Worm (Caenorhabditis elegans) whole organism, late embryonic: ENCODE measurements around the gene clc-21.
"Not testable (repeated sequence)": the region's sequence is repeated elsewhere in the genome, so short reads cannot be mapped to it uniquely, and the experiment has no call there.

Source experiments
- C38D4.7 ChIP-seq: fragments of 200-800 bp; sonication (Bioruptor generic); optimal IDR thresholded peaks from 2 replicates; lab custom pipeline; 2018; ENCODE audit warnings: mild to moderate bottlenecking, missing genetic modification characterization, moderate library complexity, missing compliant biosample characterization
- F13H6.1 ChIP-seq: sonication (generic microtip); optimal IDR thresholded peaks from 2 replicates; lab custom pipeline; 2016; ENCODE audit warnings: missing genetic modification characterization, missing compliant biosample characterization
- T23F11.4 ChIP-seq: fragments of 200-800 bp; sonication (Bioruptor generic); optimal IDR thresholded peaks from 2 replicates; lab custom pipeline; 2018; ENCODE audit warnings: mild to moderate bottlenecking, missing genetic modification characterization, missing compliant biosample characterization
- ahr-1 ChIP-seq: sonication (generic microtip); optimal IDR thresholded peaks from 2 replicates; lab custom pipeline; 2016; ENCODE audit warnings: missing genetic modification characterization, missing compliant biosample characterization
- ceh-18 ChIP-seq: sonication (generic microtip); optimal IDR thresholded peaks from 2 replicates; lab custom pipeline; 2016; ENCODE audit warnings: missing genetic modification characterization, missing compliant biosample characterization
- ceh-19 ChIP-seq: fragments of 200-800 bp; sonication (Bioruptor generic); optimal IDR thresholded peaks from 2 replicates; lab custom pipeline; 2018; ENCODE audit warnings: mild to moderate bottlenecking, missing genetic modification characterization, missing compliant biosample characterization
- ceh-2 ChIP-seq: sonication (generic microtip); optimal IDR thresholded peaks from 2 replicates; lab custom pipeline; 2016; ENCODE audit warnings: missing genotype, missing genetic modification characterization, missing compliant biosample characterization
- ceh-22 ChIP-seq: sonication (generic microtip); optimal IDR thresholded peaks from 2 replicates; lab custom pipeline; 2017; ENCODE audit warnings: missing biosample characterization, missing genetic modification characterization
- ceh-24 ChIP-seq: sonication (generic microtip); optimal IDR thresholded peaks from 2 replicates; lab custom pipeline; 2016; ENCODE audit warnings: mild to moderate bottlenecking, missing genetic modification characterization, missing compliant biosample characterization
- ceh-31 ChIP-seq: sonication (generic microtip); optimal IDR thresholded peaks from 2 replicates; lab custom pipeline; 2016; ENCODE audit warnings: missing genetic modification characterization, missing compliant biosample characterization
- ceh-48 ChIP-seq: sonication (generic microtip); optimal IDR thresholded peaks from 2 replicates; lab custom pipeline; 2016; ENCODE audit warnings: missing genetic modification characterization, inconsistent platforms, missing compliant biosample characterization
- ceh-6 ChIP-seq: fragments of 200-800 bp; sonication (Bioruptor generic); optimal IDR thresholded peaks from 2 replicates; lab custom pipeline; 2018; ENCODE audit warnings: mild to moderate bottlenecking, missing genetic modification characterization, missing compliant biosample characterization
- ceh-9 ChIP-seq: sonication (generic microtip); optimal IDR thresholded peaks from 2 replicates; lab custom pipeline; 2016; ENCODE audit warnings: mild to moderate bottlenecking, missing genetic modification characterization, inconsistent platforms, missing compliant biosample characterization
- che-1 ChIP-seq: sonication (generic microtip); optimal IDR thresholded peaks from 2 replicates; lab custom pipeline; 2016; ENCODE audit warnings: mild to moderate bottlenecking, missing genetic modification characterization, missing compliant biosample characterization
- dmd-4 ChIP-seq: sonication (generic microtip); optimal IDR thresholded peaks from 2 replicates; lab custom pipeline; 2016; ENCODE audit warnings: borderline replicate concordance, missing genetic modification characterization, missing compliant biosample characterization
- elt-4 ChIP-seq: sonication (generic microtip); optimal IDR thresholded peaks from 2 replicates; lab custom pipeline; 2016; ENCODE audit warnings: missing genetic modification characterization, missing compliant biosample characterization
- fkh-6 ChIP-seq: sonication (generic microtip); optimal IDR thresholded peaks from 2 replicates; lab custom pipeline; 2016; ENCODE audit warnings: missing genetic modification characterization, missing compliant biosample characterization
- gmeb-2 ChIP-seq: sonication (generic microtip); optimal IDR thresholded peaks from 2 replicates; lab custom pipeline; 2016; ENCODE audit warnings: missing genetic modification characterization, inconsistent platforms, missing compliant biosample characterization
- hlh-13 ChIP-seq: fragments of 200-800 bp; sonication (Bioruptor generic); optimal IDR thresholded peaks from 2 replicates; lab custom pipeline; 2018; ENCODE audit warnings: mild to moderate bottlenecking, missing genetic modification characterization, missing compliant biosample characterization
- hlh-30 ChIP-seq: sonication (generic microtip); optimal IDR thresholded peaks from 2 replicates; lab custom pipeline; 2017; ENCODE audit warnings: antibody characterized with exemption, missing genetic modification characterization, missing compliant biosample characterization; ENCODE audit not compliant: insufficient read depth
- hlh-6 ChIP-seq: sonication (generic microtip); optimal IDR thresholded peaks from 2 replicates; lab custom pipeline; 2016; ENCODE audit warnings: missing genotype, missing genetic modification characterization, missing compliant biosample characterization
- hlh-8 ChIP-seq: sonication (generic microtip); optimal IDR thresholded peaks from 2 replicates; lab custom pipeline; 2016; ENCODE audit warnings: missing genotype, missing genetic modification characterization, missing compliant biosample characterization
- madf-2 ChIP-seq: sonication (generic microtip); optimal IDR thresholded peaks from 2 replicates; lab custom pipeline; 2017; ENCODE audit warnings: missing genetic modification characterization, missing compliant biosample characterization
- mec-3 ChIP-seq: sonication (generic microtip); optimal IDR thresholded peaks from 2 replicates; lab custom pipeline; 2016; ENCODE audit warnings: borderline replicate concordance, missing genetic modification characterization, missing compliant biosample characterization
- nfya-1 ChIP-seq: sonication (generic microtip); optimal IDR thresholded peaks from 2 replicates; lab custom pipeline; 2017; ENCODE audit warnings: missing genetic modification characterization, mild to moderate bottlenecking, missing compliant biosample characterization, antibody characterized with exemption, moderate library complexity
- nhr-232 ChIP-seq: sonication (generic microtip); optimal IDR thresholded peaks from 2 replicates; lab custom pipeline; 2016; ENCODE audit warnings: missing genetic modification characterization, missing compliant biosample characterization
- npax-4 ChIP-seq: sonication (generic microtip); optimal IDR thresholded peaks from 2 replicates; lab custom pipeline; 2016; ENCODE audit warnings: missing genetic modification characterization, missing compliant biosample characterization
- pax-1 ChIP-seq: fragments of 150-350 bp; optimal IDR thresholded peaks from 2 replicates; lab custom pipeline; 2014; ENCODE audit warnings: missing biosample characterization, missing genetic modification characterization
- pha-2 ChIP-seq: sonication (generic microtip); optimal IDR thresholded peaks from 2 replicates; lab custom pipeline; 2017; ENCODE audit warnings: mild to moderate bottlenecking, missing genetic modification characterization, missing compliant biosample characterization
- pha-4 ChIP-seq: fragments of 150-350 bp; optimal IDR thresholded peaks from 2 replicates; lab custom pipeline; 2018; ENCODE audit warnings: missing biosample characterization, missing genetic modification reagents, missing genetic modification characterization
- pqm-1 ChIP-seq: sonication (generic microtip); optimal IDR thresholded peaks from 2 replicates; lab custom pipeline; 2016; ENCODE audit warnings: missing genetic modification characterization, missing compliant biosample characterization
- ref-2 ChIP-seq: sonication (generic microtip); optimal IDR thresholded peaks from 2 replicates; lab custom pipeline; 2016; ENCODE audit warnings: missing genetic modification characterization, missing compliant biosample characterization
- tbx-2 ChIP-seq: sonication (generic microtip); optimal IDR thresholded peaks from 2 replicates; lab custom pipeline; 2016; ENCODE audit warnings: missing genetic modification characterization, missing compliant biosample characterization
- tbx-7 ChIP-seq: sonication (generic microtip); optimal IDR thresholded peaks from 2 replicates; lab custom pipeline; 2016; ENCODE audit warnings: missing genotype, missing genetic modification characterization, missing compliant biosample characterization
- unc-3 ChIP-seq, 2 experiments: fragments of 200-800 bp in 1 of 2; sonication (Bioruptor generic) in 1 of 2; sonication (generic microtip) in 1 of 2; conservative IDR thresholded peaks in 1 of 2; optimal IDR thresholded peaks in 1 of 2; 2 replicates each; pipeline versions ENCODE4 v1.3.6 to Lab custom; 2016 to 2022; ENCODE audit warnings: missing compliant biosample characterization in 2 of 2, missing genetic modification characterization in 2 of 2, missing genetic modification reagents in 1 of 2
- unc-42 ChIP-seq: sonication (generic microtip); optimal IDR thresholded peaks from 2 replicates; lab custom pipeline; 2016; ENCODE audit warnings: missing genotype, missing genetic modification characterization, missing compliant biosample characterization
- unc-86 ChIP-seq: sonication (generic microtip); optimal IDR thresholded peaks from 2 replicates; lab custom pipeline; 2016; ENCODE audit warnings: missing genetic modification characterization, missing compliant biosample characterization
- zip-5 ChIP-seq: sonication (generic microtip); optimal IDR thresholded peaks from 2 replicates; lab custom pipeline; 2016; ENCODE audit warnings: missing genetic modification characterization, missing compliant biosample characterization
- ztf-16 ChIP-seq: sonication (generic microtip); optimal IDR thresholded peaks from 2 replicates; lab custom pipeline; 2017; ENCODE audit warnings: missing genetic modification characterization, missing compliant biosample characterization

Gene clc-21

DNA sequence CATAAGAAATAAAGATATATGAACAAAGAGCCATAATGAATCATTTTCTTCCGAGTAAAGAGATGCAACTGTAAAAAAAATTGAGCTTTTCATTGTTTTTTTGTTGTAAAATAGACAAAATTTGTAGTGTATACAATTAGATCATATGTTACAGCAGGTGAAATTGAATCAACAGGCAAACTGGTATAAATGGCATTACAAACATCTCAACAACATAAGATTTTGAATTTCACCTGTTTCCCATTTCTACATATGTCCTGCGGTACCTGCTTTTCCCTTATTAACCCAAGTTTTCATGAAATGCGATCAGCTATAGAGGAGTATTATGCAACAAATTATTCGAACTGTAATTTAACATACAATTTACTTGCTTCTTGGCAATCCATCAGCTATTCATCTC is 21.6 kb upstream of the clc-21 start, which contains the start of gene srh-120:
Gene srh-120 (plus strand): TSS at position 301 of the 400 bp plus-strand sequence.
- TF ChIP-seq fkh-6: no peak
- no peak for TF ChIP-seq pax-1 (tag; lab: Kevin White, UChicago)
- no peak for TF ChIP-seq hlh-13
- no peak for TF ChIP-seq hlh-6 (tag; lab: Kevin White, UChicago)
- TF ChIP-seq npax-4 (tag; lab: Kevin White, UChicago): no peak
- TF ChIP-seq ceh-31: no peak
- no peak for TF ChIP-seq ceh-2 (tag; lab: Kevin White, UChicago)
- TF ChIP-seq T23F11.4 (GFP tag; lab: Kevin White, UChicago): no peak
- no peak for TF ChIP-seq ceh-18
- TF ChIP-seq unc-42 (tag; lab: Kevin White, UChicago): no peak
- TF ChIP-seq tbx-7 (tag; lab: Kevin White, UChicago): no peak
- TF ChIP-seq dmd-4 (tag; lab: Kevin White, UChicago): no peak
- no peak for TF ChIP-seq elt-4
- no peak for TF ChIP-seq zip-5 (tag; lab: Kevin White, UChicago)
- no peak for TF ChIP-seq ceh-19 (GFP tag; lab: Kevin White, UChicago)
- TF ChIP-seq pha-2 (tag; lab: Kevin White, UChicago): no peak
- TF ChIP-seq ceh-22: no peak

DNA sequence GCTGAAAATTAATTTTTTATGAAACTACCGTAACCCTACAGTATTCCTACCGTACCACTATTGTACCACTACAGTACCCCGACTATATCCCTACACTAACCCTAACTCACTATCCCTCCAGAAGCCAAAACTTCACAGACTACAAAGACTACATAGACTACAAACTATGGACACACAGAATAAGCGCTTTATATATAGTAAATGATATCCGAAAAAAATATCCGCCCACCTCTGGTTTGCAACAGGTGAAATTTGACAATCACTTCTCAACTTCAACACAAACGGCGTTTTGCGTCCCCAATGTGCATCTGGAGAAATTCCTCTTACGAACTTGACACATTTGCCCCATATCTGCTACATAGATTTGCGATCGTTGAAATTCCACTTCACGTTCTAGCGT is 7.0 kb upstream of the clc-21 start, which contains the start of gene srh-132:
Gene srh-132 (plus strand): TSS at position 301 of the 400 bp plus-strand sequence.
- not testable (repeated sequence) for TF ChIP-seq ahr-1 (tag; lab: Kevin White, UChicago); unc-86 (tag; lab: Kevin White, UChicago); pha-4
- TF ChIP-seq, all 69 proteins: peak for 0; not testable (repeated sequence) for 69

DNA sequence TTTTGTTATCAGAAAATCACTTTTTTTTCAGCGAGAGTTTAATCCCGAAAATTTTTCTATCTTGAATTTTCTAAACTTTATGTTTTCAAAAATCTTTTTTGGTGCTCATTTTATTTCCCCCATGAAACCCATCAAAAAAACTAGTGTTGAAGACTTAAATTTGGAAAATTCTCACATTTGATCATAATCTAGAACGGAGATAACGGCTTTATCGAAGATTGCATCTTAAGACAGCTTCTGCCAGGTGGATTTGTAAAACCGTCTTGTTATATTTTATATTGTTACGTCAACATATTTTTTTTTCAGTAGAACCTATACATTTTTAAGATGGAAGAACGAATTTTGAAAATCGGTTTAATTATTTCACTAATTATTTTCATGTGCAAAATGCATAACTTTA is 2.0 kb upstream of the clc-21 start, which contains the start of gene T27C5.12:
Gene T27C5.12 (plus strand): TSS at position 301 of the 400 bp plus-strand sequence.
- TF ChIP-seq ceh-48 (tag; lab: Kevin White, UChicago) (no peak), tbx-2 (tag; lab: Kevin White, UChicago) (no peak), elt-4 (no peak), C38D4.7 (GFP tag; lab: Kevin White, UChicago) (no peak), che-1 (no peak), pha-2 (tag; lab: Kevin White, UChicago) (no peak), nfya-1 (tag; lab: Kevin White, UChicago) (no peak), ztf-16 (tag; lab: Kevin White, UChicago) (no peak), ceh-24 (tag; lab: Kevin White, UChicago) (no peak), ceh-6 (GFP tag; lab: Kevin White, UChicago) (no peak), madf-2 (tag; lab: Kevin White, UChicago) (no peak), T23F11.4 (GFP tag; lab: Kevin White, UChicago) (no peak), nhr-232 (no peak), unc-3 (GFP tag; conservative IDR thresholded peaks at IDR 0.05; lab: Robert Waterston, UW) (no peak), unc-3 (tag; optimal IDR thresholded peaks at IDR 0.05; lab: Kevin White, UChicago) (no peak), gmeb-2 (tag; lab: Kevin White, UChicago) (no peak), ref-2 (no peak), ceh-22 (no peak), tbx-7 (tag; lab: Kevin White, UChicago) (no peak), fkh-6 (no peak)
- TF ChIP-seq, all 69 proteins: peak for 0

DNA sequence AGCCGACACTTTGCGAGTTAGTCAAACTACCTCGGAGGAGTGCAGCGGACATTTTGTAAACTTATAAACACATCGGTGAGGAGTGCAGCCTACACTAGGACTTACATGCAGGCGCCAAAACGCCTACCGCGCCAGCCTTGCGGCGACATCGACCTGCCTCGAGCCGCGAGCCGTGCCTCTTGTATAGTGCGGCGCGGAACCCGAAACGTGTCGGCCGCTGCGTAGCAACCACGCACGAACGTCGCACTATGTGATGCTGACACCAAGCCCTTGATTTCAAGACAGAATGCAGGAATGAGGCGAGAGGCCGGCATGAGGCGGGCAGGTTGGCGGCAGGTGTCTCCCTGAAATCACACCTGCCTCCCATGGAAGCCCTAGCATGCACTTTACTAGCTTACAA is 12.3 kb downstream of the clc-21 start:
- TF ChIP-seq ceh-18: no peak
- no peak for TF ChIP-seq fkh-6
- TF ChIP-seq F13H6.1 (tag; lab: Kevin White, UChicago): no peak
- no peak for TF ChIP-seq ceh-9 (tag; lab: Kevin White, UChicago)
- TF ChIP-seq pha-2 (tag; lab: Kevin White, UChicago): no peak
- no peak for TF ChIP-seq npax-4 (tag; lab: Kevin White, UChicago)
- no peak for TF ChIP-seq ceh-19 (GFP tag; lab: Kevin White, UChicago)
- TF ChIP-seq pqm-1 (tag; lab: Kevin White, UChicago): no peak
- no peak for TF ChIP-seq hlh-8 (tag; lab: Kevin White, UChicago)
- no peak for TF ChIP-seq unc-86 (tag; lab: Kevin White, UChicago)
- TF ChIP-seq hlh-30 (tag; lab: Kevin White, UChicago): no peak
- TF ChIP-seq mec-3: no peak
